Worm (Caenorhabditis elegans) whole organism, L4 larva: ENCODE measurements around the gene F19B6.10.

ENCODE experiments used
- F44E2.7 ChIP-seq: fragments of 200-800 bp; sonication (Bioruptor generic); IDR thresholded peaks from 2 replicates; pipeline ENCODE4 v2.1.2; 2022; ENCODE audit warnings: missing genetic modification characterization, missing compliant biosample characterization
- R02D3.7 ChIP-seq: fragments of 150-350 bp; sonication (generic microtip); optimal IDR thresholded peaks from 3 replicates; lab custom pipeline; 2014; ENCODE audit warnings: missing biosample characterization, missing genetic modification characterization
- ZK546.5 ChIP-seq, 2 experiments: sonication (generic microtip); optimal IDR thresholded peaks; 2 replicates each; lab custom pipeline; 2017; ENCODE audit warnings: missing biosample characterization in 2 of 2, missing genetic modification characterization in 2 of 2
- attf-4 ChIP-seq: sonication (generic microtip); optimal IDR thresholded peaks from 3 replicates; lab custom pipeline; 2017; ENCODE audit warnings: missing biosample characterization, missing genetic modification characterization
- dmd-6 ChIP-seq: fragments of 200-800 bp; sonication (Bioruptor generic); IDR thresholded peaks from 2 replicates; pipeline ENCODE4 v1.3.6; 2022; ENCODE audit warnings: missing genetic modification reagents, missing genetic modification characterization, missing compliant biosample characterization
- gei-8 ChIP-seq: fragments of 200-800 bp; sonication (Bioruptor generic); optimal IDR thresholded peaks from 2 replicates; lab custom pipeline; 2018; ENCODE audit warnings: mild to moderate bottlenecking, missing genetic modification characterization, missing compliant biosample characterization
- lin-15B ChIP-seq: fragments of 150-350 bp; sonication (generic microtip); optimal IDR thresholded peaks from 3 replicates; lab custom pipeline; 2014; ENCODE audit warnings: missing biosample characterization, missing genetic modification characterization

DNA sequence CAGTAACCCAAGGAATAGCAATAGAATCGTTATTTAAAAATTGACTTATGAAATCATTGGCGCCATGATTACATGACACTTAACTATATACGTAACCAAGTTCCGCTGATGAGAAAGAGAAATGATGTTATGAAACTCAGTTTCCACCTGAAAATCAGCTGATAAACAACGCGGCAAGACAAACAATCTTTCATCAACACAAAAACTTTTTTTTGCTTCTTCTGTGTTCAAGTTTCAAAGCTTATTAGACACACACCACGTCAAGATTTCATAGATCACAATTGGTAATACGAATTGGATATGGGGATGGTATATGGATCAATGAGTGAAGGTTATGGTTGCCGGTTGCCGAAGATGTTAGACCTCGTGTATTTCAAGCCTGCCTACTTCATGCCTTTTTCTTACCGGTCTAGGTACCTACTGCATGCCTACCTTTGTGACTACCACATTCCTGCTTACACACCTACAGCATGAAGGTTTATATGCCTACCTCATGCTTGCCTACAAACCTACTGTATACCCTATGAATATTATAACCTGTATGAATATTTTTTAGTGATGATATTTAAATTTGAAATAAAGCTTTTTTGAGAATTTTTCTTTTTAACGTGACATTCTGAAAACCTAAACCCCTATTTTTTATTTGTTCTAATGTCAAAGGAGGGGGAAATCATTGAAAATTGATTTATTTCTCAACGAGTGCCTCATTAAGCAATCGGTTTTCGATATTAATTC, at the start of gene F19B6.10, which contains the start of gene wht-5:
- no peak for TF ChIP-seq F44E2.7 (GFP tag; lab: Robert Waterston, UW)
- no peak for TF ChIP-seq attf-4
- TF ChIP-seq gei-8 (GFP tag; lab: Kevin White, UChicago): no peak
- no peak for TF ChIP-seq R02D3.7 (tag; lab: Kevin White, UChicago)
- no peak for TF ChIP-seq ZK546.5 (tag; optimal IDR thresholded peaks at IDR 0.05; lab: Kevin White, UChicago)
- TF ChIP-seq lin-15B (tag; lab: Kevin White, UChicago): no peak
- no peak for TF ChIP-seq dmd-6 (GFP tag; lab: Robert Waterston, UW)
